Fruit fly (Drosophila melanogaster) whole organism, embryonic: Measurements from ENCODE around the gene spg.
A peak's percentile ranks its signal among the peaks of the same experiment; 100 is the strongest.

Experiments
- CG11695 ChIP-seq: fragments of 200-800 bp; sonication (Bioruptor generic); IDR thresholded peaks from 3 replicates; pipeline ENCODE4 v1.3.6; 2022; ENCODE audit warnings: missing biosample characterization, missing genetic modification characterization
- CG12299 ChIP-seq: fragments of 200-800 bp; sonication (Bioruptor generic); optimal IDR thresholded peaks from 2 replicates; lab custom pipeline; 2018; ENCODE audit warnings: missing biosample characterization, mild to moderate bottlenecking, missing genetic modification characterization
- CG12391 ChIP-seq: fragments of 200-800 bp; sonication (Bioruptor generic); optimal IDR thresholded peaks from 3 replicates; lab custom pipeline; 2018; ENCODE audit warnings: missing biosample characterization, mild to moderate bottlenecking, missing genetic modification characterization, moderate library complexity
- CG12769 ChIP-seq: fragments of 200-800 bp; sonication (Bioruptor generic); optimal IDR thresholded peaks from 2 replicates; lab custom pipeline; 2019; ENCODE audit warnings: missing biosample characterization, mild to moderate bottlenecking, missing genetic modification characterization, moderate library complexity
- CG13894 ChIP-seq: fragments of 200-800 bp; sonication (Bioruptor generic); optimal IDR thresholded peaks from 3 replicates; lab custom pipeline; 2018; ENCODE audit warnings: missing biosample characterization, mild to moderate bottlenecking, missing genetic modification characterization, moderate library complexity
- CG15073 ChIP-seq: fragments of 200-800 bp; sonication (Bioruptor generic); optimal IDR thresholded peaks from 2 replicates; lab custom pipeline; 2016; ENCODE audit warnings: missing biosample characterization, missing genetic modification characterization
- CG1529 ChIP-seq: fragments of 200-800 bp; sonication (Bioruptor generic); optimal IDR thresholded peaks from 3 replicates; lab custom pipeline; 2018; ENCODE audit warnings: missing biosample characterization, missing genetic modification characterization
- CG1647 ChIP-seq: fragments of 200-800 bp; sonication (Bioruptor generic); optimal IDR thresholded peaks from 3 replicates; lab custom pipeline; 2016; ENCODE audit warnings: missing biosample characterization, missing genetic modification characterization
- CG2199 ChIP-seq: fragments of 200-800 bp; sonication (Bioruptor generic); IDR thresholded peaks from 3 replicates; pipeline ENCODE4 v1.3.6; 2022; ENCODE audit warnings: missing biosample characterization, missing genetic modification characterization
- CG3281 ChIP-seq: fragments of 200-800 bp; sonication (Bioruptor generic); optimal IDR thresholded peaks from 3 replicates; lab custom pipeline; 2017; ENCODE audit warnings: missing biosample characterization, mild to moderate bottlenecking, missing genetic modification characterization
- CG33213 ChIP-seq: fragments of 200-800 bp; sonication (Bioruptor generic); optimal IDR thresholded peaks from 3 replicates; lab custom pipeline; 2016; ENCODE audit warnings: missing biosample characterization, missing genetic modification characterization
- CG33557 ChIP-seq: fragments of 200-800 bp; sonication (Bioruptor generic); optimal IDR thresholded peaks from 2 replicates; lab custom pipeline; 2019; ENCODE audit warnings: missing biosample characterization, mild to moderate bottlenecking, missing genetic modification characterization, moderate library complexity
- CG3995 ChIP-seq: fragments of 200-800 bp; sonication (Bioruptor generic); optimal IDR thresholded peaks from 3 replicates; lab custom pipeline; 2016; ENCODE audit warnings: missing biosample characterization, missing genetic modification characterization
- CG4282 ChIP-seq: fragments of 200-800 bp; sonication (Bioruptor generic); optimal IDR thresholded peaks from 2 replicates; lab custom pipeline; 2016; ENCODE audit warnings: missing biosample characterization, missing genetic modification characterization
- CG4424 ChIP-seq: fragments of 200-800 bp; sonication (Bioruptor generic); optimal IDR thresholded peaks from 3 replicates; lab custom pipeline; 2016; ENCODE audit warnings: missing biosample characterization, missing genetic modification characterization
- CG5245 ChIP-seq: fragments of 200-800 bp; sonication (Bioruptor generic); optimal IDR thresholded peaks from 3 replicates; lab custom pipeline; 2016; ENCODE audit warnings: missing biosample characterization, missing genetic modification characterization
- CG6765 ChIP-seq: fragments of 200-800 bp; sonication (Bioruptor generic); optimal IDR thresholded peaks from 3 replicates; lab custom pipeline; 2017; ENCODE audit warnings: missing biosample characterization, mild to moderate bottlenecking, missing genetic modification characterization
- CG6791 ChIP-seq: fragments of 200-800 bp; sonication (Bioruptor generic); IDR thresholded peaks from 3 replicates; pipeline ENCODE4 v1.3.6; 2022; ENCODE audit warnings: missing biosample characterization, missing genetic modification characterization; ENCODE audit not compliant: partially characterized antibody
- CG6813 ChIP-seq: fragments of 200-800 bp; sonication (Bioruptor generic); optimal IDR thresholded peaks from 2 replicates; lab custom pipeline; 2017; ENCODE audit warnings: missing biosample characterization, missing genetic modification characterization, mild to moderate bottlenecking, moderate library complexity, missing genetic modification reagents
- CG8290 ChIP-seq, 3 experiments: fragments of 200-800 bp; sonication (Bioruptor generic); optimal IDR thresholded peaks; 2 replicates each; lab custom pipeline; 2016 to 2019; ENCODE audit warnings: missing biosample characterization in 3 of 3, missing genetic modification characterization in 3 of 3, mild to moderate bottlenecking in 2 of 3, moderate library complexity in 1 of 3
- CG8765 ChIP-seq: fragments of 200-800 bp; sonication (Bioruptor generic); IDR thresholded peaks from 2 replicates; pipeline ENCODE4 v1.3.6; 2022; ENCODE audit warnings: missing biosample characterization, missing genetic modification characterization
- CG9876 ChIP-seq: fragments of 200-800 bp; sonication (Bioruptor generic); optimal IDR thresholded peaks from 2 replicates; lab custom pipeline; 2016; ENCODE audit warnings: missing biosample characterization, missing genetic modification characterization
- CTCF ChIP-seq: fragments of 200-800 bp; sonication (Bioruptor generic); optimal IDR thresholded peaks from 2 replicates; lab custom pipeline; 2017; ENCODE audit warnings: missing biosample characterization, mild to moderate bottlenecking, missing genetic modification characterization, moderate library complexity
- Dref ChIP-seq: fragments of 200-800 bp; sonication (Bioruptor generic); IDR thresholded peaks from 2 replicates; pipeline ENCODE4 v1.3.6; 2022; ENCODE audit warnings: missing biosample characterization, missing genetic modification characterization
- Fer3 ChIP-seq: fragments of 200-800 bp; sonication (Bioruptor generic); optimal IDR thresholded peaks from 2 replicates; lab custom pipeline; 2018; ENCODE audit warnings: missing biosample characterization, mild to moderate bottlenecking, missing genetic modification characterization, moderate library complexity
- Mes4 ChIP-seq: fragments of 200-800 bp; sonication (Bioruptor generic); optimal IDR thresholded peaks from 2 replicates; lab custom pipeline; 2016; ENCODE audit warnings: missing biosample characterization, missing genetic modification characterization
- Pdp1 ChIP-seq, 2 experiments: fragments of 200-800 bp; sonication (Bioruptor generic); optimal IDR thresholded peaks; 3 replicates each; lab custom pipeline; 2016; ENCODE audit warnings: missing biosample characterization in 2 of 2, missing genetic modification characterization in 2 of 2, mild to moderate bottlenecking in 1 of 2, moderate library complexity in 1 of 2
- Poxn ChIP-seq: fragments of 200-800 bp; sonication (Bioruptor generic); IDR thresholded peaks from 2 replicates; pipeline ENCODE4 v1.3.6; 2022; ENCODE audit warnings: missing biosample characterization, missing genetic modification characterization
- TFAM ChIP-seq: fragments of 200-800 bp; sonication (Bioruptor generic); optimal IDR thresholded peaks from 2 replicates; lab custom pipeline; 2017; ENCODE audit warnings: missing biosample characterization, missing genetic modification characterization, inconsistent platforms
- Trl ChIP-seq, 3 experiments: fragments of >200 bp in 2 of 3; fragments of 200-800 bp in 1 of 3; sonication (Bioruptor generic) in 1 of 3; optimal IDR thresholded peaks; 2 replicates in 1 of 3; 3 replicates in 2 of 3; lab custom pipeline; 2016 to 2017; ENCODE audit warnings: missing biosample characterization in 1 of 3, missing genetic modification characterization in 1 of 3
- Vsx1 ChIP-seq: fragments of 200-800 bp; sonication (Bioruptor generic); optimal IDR thresholded peaks from 2 replicates; lab custom pipeline; 2017; ENCODE audit warnings: missing biosample characterization, mild to moderate bottlenecking, missing genetic modification characterization, missing genetic modification reagents
- YL-1 ChIP-seq: fragments of 200-800 bp; sonication (Bioruptor generic); optimal IDR thresholded peaks from 3 replicates; lab custom pipeline; 2017; ENCODE audit warnings: missing biosample characterization, mild to moderate bottlenecking, missing genetic modification characterization
- ara ChIP-seq: fragments of 200-800 bp; sonication (Bioruptor generic); IDR thresholded peaks from 2 replicates; pipeline ENCODE4 v1.3.6; 2022; ENCODE audit warnings: missing biosample characterization, missing genetic modification characterization
- ase ChIP-seq: fragments of 200-800 bp; sonication (Bioruptor generic); IDR thresholded peaks from 3 replicates; pipeline ENCODE4 v1.3.6; 2022; ENCODE audit warnings: missing biosample characterization, missing genetic modification characterization
- ci ChIP-seq: fragments of 200-800 bp; sonication (Bioruptor generic); IDR thresholded peaks from 3 replicates; pipeline ENCODE4 v1.3.6; 2022; ENCODE audit warnings: missing biosample characterization, missing genetic modification characterization
- corto ChIP-seq: fragments of 200-800 bp; sonication (Bioruptor generic); optimal IDR thresholded peaks from 2 replicates; lab custom pipeline; 2016; ENCODE audit warnings: missing biosample characterization, mild to moderate bottlenecking, missing genetic modification characterization, moderate library complexity
- dan ChIP-seq: fragments of 200-800 bp; sonication (Bioruptor generic); IDR thresholded peaks from 2 replicates; pipeline ENCODE4 v1.3.6; 2022; ENCODE audit warnings: missing biosample characterization, missing genetic modification characterization
- dati ChIP-seq: fragments of 200-800 bp; sonication (Bioruptor generic); IDR thresholded peaks from 2 replicates; pipeline ENCODE4 v1.3.6; 2022; ENCODE audit warnings: missing biosample characterization, missing genetic modification characterization
- dysf ChIP-seq: fragments of 200-800 bp; sonication (Bioruptor generic); IDR thresholded peaks from 3 replicates; pipeline ENCODE4 v1.3.6; 2022; ENCODE audit warnings: missing biosample characterization, missing genetic modification characterization
- grn ChIP-seq: fragments of 200-800 bp; sonication (Bioruptor generic); optimal IDR thresholded peaks from 3 replicates; lab custom pipeline; 2017; ENCODE audit warnings: missing biosample characterization, missing genetic modification characterization
- gsb-n ChIP-seq: fragments of 200-800 bp; sonication (Bioruptor generic); optimal IDR thresholded peaks from 3 replicates; lab custom pipeline; 2018; ENCODE audit warnings: missing biosample characterization, mild to moderate bottlenecking, missing genetic modification characterization
- lilli ChIP-seq: fragments of 200-800 bp; sonication (Bioruptor generic); optimal IDR thresholded peaks from 3 replicates; lab custom pipeline; 2016; ENCODE audit warnings: missing biosample characterization, missing genetic modification characterization
- mam ChIP-seq: fragments of 200-800 bp; sonication (Bioruptor generic); optimal IDR thresholded peaks from 3 replicates; lab custom pipeline; 2016; ENCODE audit warnings: missing biosample characterization, missing genetic modification characterization
- psq ChIP-seq: fragments of 200-800 bp; sonication (Bioruptor generic); optimal IDR thresholded peaks from 2 replicates; lab custom pipeline; 2017; ENCODE audit warnings: missing biosample characterization, missing genetic modification characterization
- pzg ChIP-seq: fragments of 200-800 bp; sonication (Bioruptor generic); optimal IDR thresholded peaks from 3 replicates; lab custom pipeline; 2018; ENCODE audit warnings: missing biosample characterization, mild to moderate bottlenecking, missing genetic modification characterization, moderate library complexity
- sna ChIP-seq: fragments of 200-800 bp; sonication (Bioruptor generic); IDR thresholded peaks from 2 replicates; pipeline ENCODE4 v1.3.6; 2022; ENCODE audit warnings: missing biosample characterization, missing genetic modification characterization; ENCODE audit not compliant: partially characterized antibody
- sob ChIP-seq: fragments of 200-800 bp; sonication (Bioruptor generic); IDR thresholded peaks from 2 replicates; pipeline ENCODE4 v1.3.6; 2022; ENCODE audit warnings: missing biosample characterization, missing genetic modification characterization
- twi ChIP-seq: fragments of 200-800 bp; optimal IDR thresholded peaks from 2 replicates; lab custom pipeline; 2019; ENCODE audit warnings: missing biosample characterization, mild to moderate bottlenecking, missing genetic modification characterization, moderate library complexity
- z ChIP-seq: fragments of 200-800 bp; sonication (Bioruptor generic); IDR thresholded peaks from 3 replicates; pipeline ENCODE4 v1.3.6; 2022; ENCODE audit warnings: missing biosample characterization, missing genetic modification characterization

spg gene

DNA sequence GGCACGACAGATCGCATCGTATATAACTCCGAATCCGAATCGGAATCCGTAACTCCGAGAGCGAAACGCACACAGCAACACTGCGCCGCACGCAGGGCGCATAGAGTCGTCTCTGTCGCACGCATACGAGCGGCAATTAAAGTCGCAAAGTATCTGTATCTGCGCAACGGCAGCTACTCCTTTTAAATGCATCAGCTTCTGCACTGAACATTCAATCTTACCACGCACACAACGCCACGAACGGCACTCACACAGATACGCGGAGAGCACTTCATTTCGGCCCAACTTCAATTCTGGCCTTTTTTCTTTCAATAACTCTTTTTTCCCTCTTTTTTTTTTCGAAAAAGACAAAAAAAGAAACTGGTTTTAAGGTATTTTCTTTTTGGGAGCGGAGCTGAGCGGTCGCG, 13.2 kb downstream of the spg start (continued):
- TF ChIP-seq corto (GFP tag; lab: Kevin White, UChicago) = peak; percentile 68
- TF ChIP-seq CG4424 (GFP tag; lab: Kevin White, UChicago) = peak; percentile 87
- TF ChIP-seq CG12769 (tag; lab: Kevin White, UChicago) = peak; percentile 9
- peak; percentile 30; the same call in 1 of the 3 replicates for TF ChIP-seq CG6791 (GFP tag; lab: Robert Waterston, UW)

DNA sequence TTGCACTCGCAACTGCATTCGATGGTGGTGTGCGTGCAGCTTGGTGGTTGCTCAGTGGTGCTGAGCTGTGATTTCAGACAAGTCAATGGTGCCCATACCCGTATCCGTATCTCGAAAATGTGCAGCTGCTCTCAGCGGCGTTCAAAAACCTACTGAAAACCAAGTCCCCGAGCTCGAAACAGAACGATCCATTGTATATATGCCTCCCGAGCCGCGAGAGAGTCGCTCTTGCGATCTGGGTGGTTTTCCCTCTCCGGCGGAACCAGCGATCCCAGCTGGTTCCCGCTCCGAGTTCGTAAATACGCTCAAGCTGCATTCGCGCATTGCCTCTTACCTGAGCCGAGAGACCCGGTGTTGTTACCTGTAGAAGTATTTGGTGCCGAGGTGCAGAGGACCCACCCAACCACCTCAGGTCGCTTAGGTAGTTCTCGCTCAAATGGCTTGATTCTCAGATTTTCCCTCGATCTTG, 14.0 kb downstream of the spg start, which contains the start of gene Inx3:
Gene Inx3 (minus strand): TSS at position 440 of the 469 bp plus-strand sequence.
- TF ChIP-seq CG33213 (GFP tag; lab: Kevin White, UChicago) (no peak), CG9876 (GFP tag; lab: Kevin White, UChicago) (no peak), CG11695 (GFP tag; lab: Robert Waterston, UW) (no peak), Dref (GFP tag; lab: Robert Waterston, UW) (no peak), CG6765 (GFP tag; lab: Kevin White, UChicago) (no peak), CG1647 (GFP tag; lab: Kevin White, UChicago) (no peak), CG2199 (peak; percentile 89), Vsx1 (GFP tag; lab: Kevin White, UChicago) (no peak), z (GFP tag; lab: Robert Waterston, UW) (peak; percentile 86), Fer3 (no peak), CG8765 (0 out of 2 replicates have a peak, but pooled peaks have one; percentile 17), sob (GFP tag; lab: Robert Waterston, UW) (0 out of 2 replicates have a peak, but pooled peaks have one; percentile 5), CG3281 (GFP tag; lab: Kevin White, UChicago) (no peak), psq (GFP tag; lab: Kevin White, UChicago) (no peak), dysf (GFP tag; lab: Robert Waterston, UW) (no peak), CG12299 (no peak), CG3995 (GFP tag; lab: Kevin White, UChicago) (no peak), YL-1 (GFP tag; lab: Kevin White, UChicago) (no peak), ase (0 out of 3 replicates have a peak, but pooled peaks have one; percentile 25), dati (GFP tag; lab: Robert Waterston, UW) (no peak), gsb-n (tag; lab: Kevin White, UChicago) (no peak), CG13894 (tag; lab: Kevin White, UChicago) (no peak), CG4282 (GFP tag; lab: Kevin White, UChicago) (no peak), grn (peak; percentile 47), CG33557 (GFP tag; lab: Kevin White, UChicago) (peak; percentile 19), twi (tag; lab: Kevin White, UChicago) (no peak), TFAM (GFP tag; lab: Kevin White, UChicago) (no peak), CG1529 (GFP tag; lab: Kevin White, UChicago) (no peak), Trl (optimal IDR thresholded peaks at IDR 0.05; lab: Kevin White, UChicago) (peak; percentile 71 to 91), Trl (GFP tag; optimal IDR thresholded peaks at IDR 0.05; lab: Kevin White, UChicago) (no peak), pzg (GFP tag; lab: Kevin White, UChicago) (no peak), CG5245 (GFP tag; lab: Kevin White, UChicago) (no peak), sna (GFP tag; lab: Robert Waterston, UW) (0 out of 2 replicates have a peak, but pooled peaks have one; percentile 30), dan (GFP tag; lab: Robert Waterston, UW) (no peak), ci (GFP tag; lab: Robert Waterston, UW) (peak; percentile 76; the same call in 2 of the 3 replicates), Mes4 (GFP tag; lab: Kevin White, UChicago) (no peak), CG12391 (no peak), Poxn (GFP tag; lab: Robert Waterston, UW) (no peak), CG8290 (GFP tag; optimal IDR thresholded peaks at IDR 0.05; lab: Kevin White, UChicago) (no peak), CG8290 (tag; optimal IDR thresholded peaks at IDR 0.05; lab: Kevin White, UChicago) (no peak), CG15073 (no peak), lilli (no peak), mam (GFP tag; lab: Kevin White, UChicago) (no peak), ara (no peak; the same call in 1 of the 2 replicates), CG6813 (GFP tag; lab: Kevin White, UChicago) (no peak), CTCF (GFP tag; lab: Kevin White, UChicago) (no peak), Pdp1 (GFP tag; optimal IDR thresholded peaks at IDR 0.05; lab: Kevin White, UChicago) (peak in 1 of 2 experiments; percentile 3)
